Fruit fly (Drosophila melanogaster): Measurements from ENCODE around the gene CG32591.
A peak's percentile ranks its signal among the peaks of the same experiment; 100 is the strongest.

Gene CG32591

dm6 chrX:14950273-14951272, 21.8 kb upstream of the CG32591 start (continued):
- TF ChIP-seq CG17829 (tag; optimal IDR thresholded peaks at IDR 0.05) (peak; percentile 98), jing (GFP tag; optimal IDR thresholded peaks at IDR 0.05) (peak; percentile 91), fru (optimal IDR thresholded peaks at IDR 0.05) (no peak), pum (GFP tag; optimal IDR thresholded peaks at IDR 0.05) (peak; percentile 88), CG17568 (GFP tag; optimal IDR thresholded peaks at IDR 0.05) (peak; percentile 89), ftz-f1 (GFP tag; optimal IDR thresholded peaks at IDR 0.05) (no peak), esg (GFP tag; conservative IDR thresholded peaks at IDR 0.05) (peak; percentile 92), CG11093 (GFP tag; IDR thresholded peaks at IDR 0.05) (peak; percentile 86), CG2875 (GFP tag; optimal IDR thresholded peaks at IDR 0.05) (peak; percentile 92), CG15011 (GFP tag; optimal IDR thresholded peaks at IDR 0.05) (peak; percentile 82), Xrp1 (GFP tag; IDR thresholded peaks at IDR 0.05) (peak; percentile 96), tin (GFP tag; optimal IDR thresholded peaks at IDR 0.05) (peak; percentile 91), CG4707 (GFP tag; optimal IDR thresholded peaks at IDR 0.05) (peak; percentile 87), Antp (GFP tag; optimal IDR thresholded peaks at IDR 0.05) (peak; percentile 59), knrl (GFP tag; IDR thresholded peaks at IDR 0.05; ENCODE audit: partially characterized antibody) (0 out of 3 replicates have a peak, but pooled peaks have one; percentile 25), sna (GFP tag; IDR thresholded peaks at IDR 0.05; ENCODE audit: partially characterized antibody) (no peak), CG10274 (GFP tag; optimal IDR thresholded peaks at IDR 0.05) (peak; percentile 77), CG11560 (tag; IDR thresholded peaks at IDR 0.05) (peak; percentile 63; the same call in 2 of the 3 replicates), chif (GFP tag; optimal IDR thresholded peaks at IDR 0.05) (peak; percentile 74 to 94), zfh1 (GFP tag; IDR thresholded peaks at IDR 0.05) (peak; percentile 94), trh (GFP tag; optimal IDR thresholded peaks at IDR 0.05) (peak; percentile 90), gem (tag; optimal IDR thresholded peaks at IDR 0.05) (peak; percentile 98), C15 (GFP tag; IDR thresholded peaks at IDR 0.05) (peak; percentile 55; the same call in 1 of the 3 replicates), kay (GFP tag; optimal IDR thresholded peaks at IDR 0.05) (peak; percentile 77), Doc2 (GFP tag; IDR thresholded peaks at IDR 0.05) (peak; percentile 36; the same call in 1 of the 2 replicates), wdn (GFP tag; IDR thresholded peaks at IDR 0.05) (peak; percentile 27; the same call in 1 of the 2 replicates), HLH4C (GFP tag; IDR thresholded peaks at IDR 0.05; ENCODE audit: partially characterized antibody) (peak; percentile 35; the same call in 1 of the 3 replicates), toy (GFP tag; IDR thresholded peaks at IDR 0.05) (0 out of 2 replicates have a peak, but pooled peaks have one; percentile 12), wek (GFP tag; optimal IDR thresholded peaks at IDR 0.05) (peak; percentile 58), pb (GFP tag; optimal IDR thresholded peaks at IDR 0.05) (peak; percentile 62), CG4282 (GFP tag; optimal IDR thresholded peaks at IDR 0.05) (no peak), CoRest (tag; optimal IDR thresholded peaks at IDR 0.05) (peak; percentile 98), CG9437 (GFP tag; optimal IDR thresholded peaks at IDR 0.05) (peak; percentile 92), NFAT (GFP tag; IDR thresholded peaks at IDR 0.05) (peak; percentile 24; the same call in 1 of the 2 replicates), CG6813 (GFP tag; optimal IDR thresholded peaks at IDR 0.05) (peak; percentile 88), Hr3 (GFP tag; optimal IDR thresholded peaks at IDR 0.05) (peak; percentile 94), Chrac-16 (GFP tag; optimal IDR thresholded peaks at IDR 0.05) (peak; percentile 92), CkIIα-i1 (GFP tag; IDR thresholded peaks at IDR 0.05) (no peak), dan (GFP tag; IDR thresholded peaks at IDR 0.05) (peak; percentile 73; the same call in 1 of the 2 replicates), Oaz (GFP tag; IDR thresholded peaks at IDR 0.05) (peak; percentile 77), CG12769 (tag; optimal IDR thresholded peaks at IDR 0.05) (peak; percentile 59), nerfin-2 (GFP tag; IDR thresholded peaks at IDR 0.05; ENCODE audit: partially characterized antibody) (no peak), Ada2b (GFP tag; IDR thresholded peaks at IDR 0.05) (peak; percentile 82), cwo (GFP tag; optimal IDR thresholded peaks at IDR 0.05) (peak; percentile 77), Gug (GFP tag; IDR thresholded peaks at IDR 0.05) (peak; percentile 58; the same call in 3 of the 4 replicates), CG10321 (GFP tag; IDR thresholded peaks at IDR 0.05) (peak; percentile 57; the same call in 1 of the 2 replicates), CG14710 (tag; optimal IDR thresholded peaks at IDR 0.05) (peak; percentile 98)
